Fruit fly (Drosophila melanogaster) whole organism, wandering third instar larva: ENCODE measurements around the gene CG7215.
A peak's percentile ranks its signal among the peaks of the same experiment; 100 is the strongest.

Experiments
- Abd-B ChIP-seq: fragments of >200 bp; optimal IDR thresholded peaks from 2 replicates; lab custom pipeline; 2017; ENCODE audit warnings: missing biosample characterization, missing genetic modification characterization
- CG32264 ChIP-seq: fragments of 200-800 bp; sonication (Bioruptor generic); optimal IDR thresholded peaks from 2 replicates; lab custom pipeline; 2016; ENCODE audit warnings: missing biosample characterization, missing genetic modification characterization
- CG9705 ChIP-seq: fragments of 200-800 bp; sonication (Bioruptor generic); optimal IDR thresholded peaks from 2 replicates; lab custom pipeline; 2018; ENCODE audit warnings: missing biosample characterization, mild to moderate bottlenecking, missing genetic modification characterization
- CrebA ChIP-seq: fragments of 200-800 bp; sonication (Bioruptor generic); optimal IDR thresholded peaks from 2 replicates; lab custom pipeline; 2016; ENCODE audit warnings: missing biosample characterization, mild to moderate bottlenecking, missing genetic modification characterization, borderline replicate concordance
- Dfd ChIP-seq: fragments of >200 bp; optimal IDR thresholded peaks from 2 replicates; lab custom pipeline; 2017; ENCODE audit warnings: missing biosample characterization, missing genetic modification characterization
- Dif ChIP-seq: fragments of 200-275, 200-300 bp; sonication (Bioruptor generic); optimal IDR thresholded peaks from 2 replicates; lab custom pipeline; 2018; ENCODE audit warnings: missing biosample characterization, missing genetic modification characterization; ENCODE audit not compliant: partially characterized antibody
- GATAd ChIP-seq: sonication (Bioruptor generic); optimal IDR thresholded peaks from 2 replicates; lab custom pipeline; 2016; ENCODE audit warnings: missing biosample characterization, missing genetic modification characterization
- HLH106 ChIP-seq: fragments of 200-800 bp; optimal IDR thresholded peaks from 3 replicates; lab custom pipeline; 2019; ENCODE audit warnings: missing biosample characterization, mild to moderate bottlenecking, missing genetic modification characterization, moderate library complexity
- Hnf4 ChIP-seq: fragments of 200-800 bp; sonication (Bioruptor generic); optimal IDR thresholded peaks from 2 replicates; lab custom pipeline; 2016; ENCODE audit warnings: missing biosample characterization, mild to moderate bottlenecking, missing genetic modification characterization
- Hr78 ChIP-seq: fragments of >200 bp; optimal IDR thresholded peaks from 2 replicates; lab custom pipeline; 2017; ENCODE audit warnings: missing biosample characterization, missing genetic modification characterization
- Hr83 ChIP-seq: fragments of 200-300 bp; sonication (Bioruptor generic); optimal IDR thresholded peaks from 2 replicates; lab custom pipeline; 2016; ENCODE audit warnings: missing biosample characterization, mild to moderate bottlenecking, missing genetic modification characterization, moderate library complexity; ENCODE audit not compliant: poor library complexity, severe bottlenecking
- Jra ChIP-seq: sonication (Bioruptor generic); optimal IDR thresholded peaks from 2 replicates; lab custom pipeline; 2016; ENCODE audit warnings: missing biosample characterization, missing genetic modification characterization
- Mio ChIP-seq: sonication (Bioruptor generic); optimal IDR thresholded peaks from 2 replicates; lab custom pipeline; 2016; ENCODE audit warnings: missing biosample characterization, missing genetic modification characterization
- Myc ChIP-seq: fragments of >200 bp; optimal IDR thresholded peaks from 2 replicates; lab custom pipeline; 2017
- N ChIP-seq: fragments of >200 bp; optimal IDR thresholded peaks from 2 replicates; lab custom pipeline; 2018; ENCODE audit warnings: missing biosample characterization, missing external identifiers, missing genetic modification characterization
- OdsH ChIP-seq: fragments of 200-800 bp; sonication (Bioruptor generic); optimal IDR thresholded peaks from 2 replicates; lab custom pipeline; 2016; ENCODE audit warnings: missing biosample characterization, mild to moderate bottlenecking, missing genetic modification characterization
- Rel ChIP-seq, 2 experiments: fragments of 200-800 bp; sonication (Bioruptor generic) in 1 of 2; optimal IDR thresholded peaks; 2 replicates in 1 of 2; 3 replicates in 1 of 2; lab custom pipeline; 2016 to 2019; ENCODE audit warnings: mild to moderate bottlenecking in 2 of 2, missing biosample characterization in 2 of 2, missing genetic modification characterization in 2 of 2, moderate library complexity in 1 of 2
- Sp1 ChIP-seq: fragments of 200-800 bp; sonication (Bioruptor generic); optimal IDR thresholded peaks from 3 replicates; lab custom pipeline; 2019; ENCODE audit warnings: missing biosample characterization, mild to moderate bottlenecking, missing genetic modification characterization, moderate library complexity
- Vsx2 ChIP-seq: fragments of 200-300, 225-300 bp; sonication (Bioruptor generic); optimal IDR thresholded peaks from 2 replicates; lab custom pipeline; 2018; ENCODE audit warnings: missing biosample characterization, missing genetic modification characterization; ENCODE audit not compliant: partially characterized antibody
- br ChIP-seq: fragments of 200-800 bp; sonication (Bioruptor generic); optimal IDR thresholded peaks from 2 replicates; lab custom pipeline; 2016; ENCODE audit warnings: missing biosample characterization, missing genetic modification characterization
- brk ChIP-seq: fragments of 200-800 bp; sonication (Bioruptor generic); optimal IDR thresholded peaks from 2 replicates; lab custom pipeline; 2016; ENCODE audit warnings: missing biosample characterization, mild to moderate bottlenecking, missing genetic modification characterization
- dmrt93B ChIP-seq: fragments of 200-800 bp; sonication (Bioruptor generic); optimal IDR thresholded peaks from 2 replicates; lab custom pipeline; 2018; ENCODE audit warnings: missing biosample characterization, mild to moderate bottlenecking, missing genetic modification characterization
- dsf ChIP-seq: sonication (Bioruptor generic); optimal IDR thresholded peaks from 2 replicates; lab custom pipeline; 2016; ENCODE audit warnings: missing biosample characterization, missing genetic modification characterization, borderline replicate concordance
- ey ChIP-seq: fragments of 200-800 bp; sonication (Bioruptor generic); optimal IDR thresholded peaks from 2 replicates; lab custom pipeline; 2016; ENCODE audit warnings: missing biosample characterization, missing genetic modification characterization
- foxo ChIP-seq, 2 experiments: fragments of 200-800 bp; sonication (Bioruptor generic); optimal IDR thresholded peaks; 2 replicates in 1 of 2; 3 replicates in 1 of 2; lab custom pipeline; 2016 to 2017; ENCODE audit warnings: missing biosample characterization in 2 of 2, missing genetic modification characterization in 2 of 2
- fru ChIP-seq: fragments of 200-800 bp; sonication (Bioruptor generic); optimal IDR thresholded peaks from 3 replicates; lab custom pipeline; 2016; ENCODE audit warnings: missing biosample characterization, mild to moderate bottlenecking, missing genetic modification characterization
- h ChIP-seq: fragments of 200-800 bp; sonication (Bioruptor generic); optimal IDR thresholded peaks from 3 replicates; lab custom pipeline; 2016; ENCODE audit warnings: missing biosample characterization, mild to moderate bottlenecking, missing genetic modification characterization
- jim ChIP-seq: fragments of 175-275, 200-325 bp; sonication (Bioruptor generic); optimal IDR thresholded peaks from 2 replicates; lab custom pipeline; 2016; ENCODE audit warnings: missing biosample characterization, mild to moderate bottlenecking, missing genetic modification characterization
- lola ChIP-seq: fragments of >200 bp; optimal IDR thresholded peaks from 2 replicates; lab custom pipeline; 2017; ENCODE audit warnings: missing biosample characterization, missing genetic modification characterization
- pan ChIP-seq: fragments of >200 bp; optimal IDR thresholded peaks from 2 replicates; lab custom pipeline; 2017
- psq ChIP-seq: fragments of 200-800 bp; sonication (Bioruptor generic); optimal IDR thresholded peaks from 3 replicates; lab custom pipeline; 2017; ENCODE audit warnings: missing biosample characterization, mild to moderate bottlenecking, missing genetic modification characterization, moderate library complexity
- rgr ChIP-seq: fragments of 200-800 bp; sonication (Bioruptor generic); optimal IDR thresholded peaks from 3 replicates; lab custom pipeline; 2016; ENCODE audit warnings: missing biosample characterization, mild to moderate bottlenecking, missing genetic modification characterization
- sage ChIP-seq: fragments of 200-800 bp; sonication (Bioruptor generic); optimal IDR thresholded peaks from 2 replicates; lab custom pipeline; 2016; ENCODE audit warnings: missing biosample characterization, mild to moderate bottlenecking, missing genetic modification characterization
- sv ChIP-seq: fragments of 200-800 bp; sonication (Bioruptor generic); optimal IDR thresholded peaks from 3 replicates; lab custom pipeline; 2016; ENCODE audit warnings: missing biosample characterization, missing genetic modification characterization
- tai ChIP-seq: sonication (Bioruptor generic); optimal IDR thresholded peaks from 2 replicates; lab custom pipeline; 2016; ENCODE audit warnings: missing biosample characterization, missing genetic modification characterization
- usp ChIP-seq: fragments of >200 bp; optimal IDR thresholded peaks from 2 replicates; lab custom pipeline; 2017; ENCODE audit warnings: missing biosample characterization, missing genetic modification characterization
- woc ChIP-seq: sonication (Bioruptor generic); optimal IDR thresholded peaks from 2 replicates; lab custom pipeline; 2016; ENCODE audit warnings: missing biosample characterization, mild to moderate bottlenecking, missing genetic modification characterization

CG7215 gene

dm6 chr3R:18164052-18164722, 2.9 kb downstream of the CG7215 start, which contains the start of the genes CG7218 and Cbp20:
Gene CG7218, minus strand, starts transcription at chr3R:18164397.
Gene Cbp20, plus strand, starts transcription at chr3R:18164661.
- TF ChIP-seq CG9705 (GFP tag; lab: Kevin White, UChicago) (peak; percentile 62), psq (GFP tag; lab: Kevin White, UChicago) (peak; percentile 61), ey (GFP tag; lab: Kevin White, UChicago) (peak; percentile 53), CrebA (GFP tag; lab: Kevin White, UChicago) (no peak), woc (GFP tag; lab: Kevin White, UChicago) (peak; percentile 76), tai (peak; percentile 91), Abd-B (no peak), brk (peak; percentile 79), sage (GFP tag; lab: Kevin White, UChicago) (peak; percentile 41), Dfd (GFP tag; lab: Kevin White, UChicago) (no peak), Hr83 (GFP tag; lab: Kevin White, UChicago) (peak; percentile 89), jim (GFP tag; lab: Kevin White, UChicago) (no peak), dmrt93B (peak; percentile 26), foxo (GFP tag; optimal IDR thresholded peaks at IDR 0.05; lab: Kevin White, UChicago) (peak in 1 of 2 experiments; percentile 80), OdsH (peak; percentile 70), Sp1 (GFP tag; lab: Kevin White, UChicago) (peak; percentile 66), HLH106 (tag; lab: Kevin White, UChicago) (peak; percentile 74), Mio (GFP tag; lab: Kevin White, UChicago) (peak; percentile 14), Hr78 (GFP tag; lab: Kevin White, UChicago) (no peak), Jra (GFP tag; lab: Kevin White, UChicago) (peak; percentile 77), CG32264 (GFP tag; lab: Kevin White, UChicago) (no peak), Rel (GFP tag; optimal IDR thresholded peaks at IDR 0.05; lab: Kevin White, UChicago) (no peak), Rel (tag; optimal IDR thresholded peaks at IDR 0.05; lab: Kevin White, UChicago) (peak; percentile 15), rgr (GFP tag; lab: Kevin White, UChicago) (peak; percentile 75), usp (no peak), br (GFP tag; lab: Kevin White, UChicago) (peak; percentile 52), h (peak; percentile 73), sv (peak; percentile 58), Hnf4 (GFP tag; lab: Kevin White, UChicago) (peak; percentile 86), dsf (peak; percentile 56), fru (peak; percentile 72)

dm6 chr3R:18160165-18160814, 6.8 kb downstream of the CG7215 start:
- TF ChIP-seq Sp1 (GFP tag; lab: Kevin White, UChicago) = no peak
- no peak for TF ChIP-seq dmrt93B
- TF ChIP-seq tai = no peak
- no peak for TF ChIP-seq lola (GFP tag; lab: Kevin White, UChicago)
- no peak for TF ChIP-seq CG9705 (GFP tag; lab: Kevin White, UChicago)
- no peak for TF ChIP-seq Myc
- TF ChIP-seq Vsx2 (GFP tag; lab: Kevin White, UChicago) = no peak
- no peak for TF ChIP-seq Abd-B
- TF ChIP-seq N (GFP tag; lab: Kevin White, UChicago) = no peak
- no peak for TF ChIP-seq CrebA (GFP tag; lab: Kevin White, UChicago)
- TF ChIP-seq jim (GFP tag; lab: Kevin White, UChicago) = no peak
- TF ChIP-seq CG32264 (GFP tag; lab: Kevin White, UChicago) = no peak
- no peak for TF ChIP-seq Hr83 (GFP tag; lab: Kevin White, UChicago)
- TF ChIP-seq psq (GFP tag; lab: Kevin White, UChicago) = no peak
- TF ChIP-seq GATAd (GFP tag; lab: Kevin White, UChicago) = no peak

dm6 chr3R:18158401-18158800, 8.7 kb downstream of the CG7215 start, which contains the start of gene CG14315:
Gene CG14315, plus strand, starts transcription at chr3R:18158701.
- TF ChIP-seq jim (GFP tag; lab: Kevin White, UChicago) (no peak), Jra (GFP tag; lab: Kevin White, UChicago) (no peak), pan (lab: Kevin White, UChicago) (no peak), Abd-B (no peak), HLH106 (tag; lab: Kevin White, UChicago) (no peak), Myc (no peak), GATAd (GFP tag; lab: Kevin White, UChicago) (no peak), woc (GFP tag; lab: Kevin White, UChicago) (no peak), Hnf4 (GFP tag; lab: Kevin White, UChicago) (no peak), dsf (no peak), CG32264 (GFP tag; lab: Kevin White, UChicago) (no peak), Dfd (GFP tag; lab: Kevin White, UChicago) (no peak), Mio (GFP tag; lab: Kevin White, UChicago) (no peak), Dif (no peak), rgr (GFP tag; lab: Kevin White, UChicago) (no peak), Hr83 (GFP tag; lab: Kevin White, UChicago) (no peak), brk (no peak)
